Worm (Caenorhabditis elegans) whole organism, L4 larva: ENCODE data around the gene cyn-13.

Experiments
- F10B5.3 ChIP-seq: sonication (generic microtip); optimal IDR thresholded peaks from 2 replicates; lab custom pipeline; 2016; ENCODE audit warnings: mild to moderate bottlenecking, missing genetic modification characterization, missing compliant biosample characterization
- R02D3.7 ChIP-seq: fragments of 150-350 bp; sonication (generic microtip); optimal IDR thresholded peaks from 3 replicates; lab custom pipeline; 2014; ENCODE audit warnings: missing biosample characterization, missing genetic modification characterization
- Y5F2A.4 ChIP-seq: fragments of 200-800 bp; sonication (Bioruptor generic); optimal IDR thresholded peaks from 2 replicates; lab custom pipeline; 2018; ENCODE audit warnings: mild to moderate bottlenecking, missing genetic modification characterization, missing compliant biosample characterization
- ceh-20 ChIP-seq: fragments of 200-800 bp; sonication (Bioruptor generic); IDR thresholded peaks from 2 replicates; pipeline ENCODE4 v1.3.6; 2022; ENCODE audit warnings: missing genetic modification reagents, missing genetic modification characterization, missing compliant biosample characterization
- ceh-32 ChIP-seq: sonication (generic microtip); optimal IDR thresholded peaks from 2 replicates; lab custom pipeline; 2016; ENCODE audit warnings: mild to moderate bottlenecking, missing genetic modification characterization, missing compliant biosample characterization; ENCODE audit not compliant: poor library complexity
- ces-1 ChIP-seq: fragments of 150-350 bp; sonication (generic microtip); optimal IDR thresholded peaks from 4 replicates; lab custom pipeline; 2014; ENCODE audit warnings: missing biosample characterization, missing genetic modification reagents, missing genetic modification characterization
- cey-2 ChIP-seq: sonication (generic microtip); optimal IDR thresholded peaks from 3 replicates; lab custom pipeline; 2017; ENCODE audit warnings: missing genetic modification characterization, mild to moderate bottlenecking, missing compliant biosample characterization, antibody characterized with exemption, borderline replicate concordance; ENCODE audit not compliant: insufficient read depth
- ctbp-1 ChIP-seq: fragments of 200-800 bp; sonication (Bioruptor generic); IDR thresholded peaks from 2 replicates; pipeline ENCODE4 v1.3.6; 2022; ENCODE audit warnings: missing genetic modification reagents, missing genetic modification characterization, missing compliant biosample characterization
- daf-12 ChIP-seq: fragments of 150-350 bp; optimal IDR thresholded peaks from 2 replicates; lab custom pipeline; 2014; ENCODE audit warnings: missing biosample characterization, missing genetic modification reagents, missing genetic modification characterization
- daf-19 ChIP-seq: fragments of 200-800 bp; sonication (Bioruptor generic); conservative IDR thresholded peaks from 2 replicates; pipeline ENCODE4 v1.3.6; 2022; ENCODE audit warnings: missing genetic modification characterization, missing compliant biosample characterization
- daf-8 ChIP-seq: fragments of 200-800 bp; sonication (Bioruptor generic); IDR thresholded peaks from 2 replicates; pipeline ENCODE4 v1.3.6; 2022; ENCODE audit warnings: missing genetic modification characterization, missing compliant biosample characterization
- dmd-6 ChIP-seq: fragments of 200-800 bp; sonication (Bioruptor generic); IDR thresholded peaks from 2 replicates; pipeline ENCODE4 v1.3.6; 2022; ENCODE audit warnings: missing genetic modification reagents, missing genetic modification characterization, missing compliant biosample characterization
- dmd-8 ChIP-seq: fragments of 200-800 bp; sonication (Bioruptor generic); IDR thresholded peaks from 2 replicates; pipeline ENCODE4 v1.3.6; 2022; ENCODE audit warnings: missing genetic modification characterization, missing compliant biosample characterization
- dmd-9 ChIP-seq: fragments of 200-800 bp; sonication (Bioruptor generic); IDR thresholded peaks from 2 replicates; pipeline ENCODE4 v1.3.6; 2022; ENCODE audit warnings: missing genetic modification reagents, missing genetic modification characterization, missing compliant biosample characterization
- duxl-1 ChIP-seq: sonication (generic microtip); optimal IDR thresholded peaks from 2 replicates; lab custom pipeline; 2016; ENCODE audit warnings: mild to moderate bottlenecking, missing genetic modification characterization, moderate library complexity, missing compliant biosample characterization; ENCODE audit not compliant: poor library complexity
- mdt-29 ChIP-seq: fragments of 200-800 bp; sonication (Bioruptor generic); IDR thresholded peaks from 2 replicates; pipeline ENCODE4 v1.3.6; 2022; ENCODE audit warnings: missing genetic modification reagents, missing genetic modification characterization, missing compliant biosample characterization
- nhr-102 ChIP-seq: sonication (generic microtip); optimal IDR thresholded peaks from 2 replicates; lab custom pipeline; 2016; ENCODE audit warnings: mild to moderate bottlenecking, missing genetic modification characterization, moderate library complexity, missing compliant biosample characterization
- nhr-111 ChIP-seq: fragments of 200-800 bp; sonication (Bioruptor generic); optimal IDR thresholded peaks from 2 replicates; lab custom pipeline; 2018; ENCODE audit warnings: mild to moderate bottlenecking, missing genetic modification characterization, missing compliant biosample characterization
- nhr-77 ChIP-seq: fragments of 150-350 bp; optimal IDR thresholded peaks from 2 replicates; lab custom pipeline; 2014; ENCODE audit warnings: missing biosample characterization, missing genetic modification characterization
- pha-4 ChIP-seq, 2 experiments: fragments of 150-350 bp in 1 of 2; fragments of 200-800 bp in 1 of 2; sonication (Bioruptor generic) in 1 of 2; IDR thresholded peaks in 1 of 2; optimal IDR thresholded peaks in 1 of 2; 2 replicates each; pipeline versions ENCODE4 v1.3.6 to Lab custom; 2014 to 2022; ENCODE audit warnings: missing genetic modification characterization in 2 of 2, missing genetic modification reagents in 2 of 2, missing biosample characterization in 1 of 2, missing compliant biosample characterization in 1 of 2
- pqm-1 ChIP-seq: sonication (generic microtip); optimal IDR thresholded peaks from 2 replicates; lab custom pipeline; 2017; ENCODE audit warnings: missing biosample characterization, missing genetic modification characterization
- saeg-2 ChIP-seq: fragments of 200-800 bp; sonication (Bioruptor generic); IDR thresholded peaks from 2 replicates; pipeline ENCODE4 v1.3.6; 2022; ENCODE audit warnings: missing genetic modification reagents, missing genetic modification characterization, missing compliant biosample characterization
- set-16 ChIP-seq: fragments of 200-800 bp; sonication (Bioruptor generic); IDR thresholded peaks from 2 replicates; pipeline ENCODE4 v1.3.6; 2022; ENCODE audit warnings: missing genetic modification reagents, missing genetic modification characterization, missing compliant biosample characterization
- snpc-4 ChIP-seq: fragments of 150-350 bp; optimal IDR thresholded peaks from 2 replicates; lab custom pipeline; 2014; ENCODE audit warnings: missing biosample characterization, missing genetic modification characterization
- spr-1 ChIP-seq: sonication (generic microtip); optimal IDR thresholded peaks from 2 replicates; lab custom pipeline; 2016; ENCODE audit warnings: mild to moderate bottlenecking, missing genetic modification characterization, missing compliant biosample characterization
- tag-97 ChIP-seq: fragments of 200-800 bp; sonication (Bioruptor generic); IDR thresholded peaks from 2 replicates; pipeline ENCODE4 v1.3.6; 2022; ENCODE audit warnings: missing genetic modification characterization, missing compliant biosample characterization
- unc-62 ChIP-seq, 3 experiments: fragments of 150-350 bp in 1 of 3; sonication (generic microtip); optimal IDR thresholded peaks in 2 of 3; peaks in 1 of 3; 1 replicate in 1 of 3; 2 replicates in 2 of 3; lab custom pipeline; 2014 to 2017; ENCODE audit warnings: missing biosample characterization in 3 of 3, missing genetic modification characterization in 3 of 3, missing genetic modification reagents in 3 of 3, missing genotype in 1 of 3
- zfp-2 ChIP-seq: sonication (generic microtip); optimal IDR thresholded peaks from 2 replicates; lab custom pipeline; 2016; ENCODE audit warnings: mild to moderate bottlenecking, missing genetic modification characterization, missing compliant biosample characterization
- zfp-3 ChIP-seq: fragments of 200-800 bp; sonication (Bioruptor generic); conservative IDR thresholded peaks from 2 replicates; pipeline ENCODE4 v1.3.6; 2022; ENCODE audit warnings: missing genetic modification reagents, missing genetic modification characterization, missing compliant biosample characterization
- zip-2 ChIP-seq: fragments of 150-350 bp; optimal IDR thresholded peaks from 2 replicates; lab custom pipeline; 2014; ENCODE audit warnings: missing biosample characterization, missing genetic modification characterization
- ztf-11 ChIP-seq: fragments of 150-350 bp; optimal IDR thresholded peaks from 2 replicates; lab custom pipeline; 2014; ENCODE audit warnings: missing biosample characterization, missing genetic modification characterization

Gene cyn-13

ce11 chrIV:17118585-17118984 is 2.1 kb upstream of the cyn-13 start, which contains the start of gene uaf-2 (continued):
- no peak for TF ChIP-seq dmd-9 (GFP tag; lab: Robert Waterston, UW)
- TF ChIP-seq nhr-111 (GFP tag; lab: Kevin White, UChicago): no peak

ce11 chrIV:17116821-17117220 is 364 bp upstream of the cyn-13 start:
- TF ChIP-seq mdt-29 (GFP tag; lab: Robert Waterston, UW) (0 out of 2 replicates have a peak, but pooled peaks have one; percentile 1), set-16 (GFP tag; lab: Robert Waterston, UW) (peak; percentile 98), R02D3.7 (tag; lab: Kevin White, UChicago) (no peak)
- TF ChIP-seq, all 104 proteins: peak for 2

ce11 chrIV:17111813-17112212 is 4.6 kb downstream of the cyn-13 start, which contains the start of gene Y116A8C.33:
Y116A8C.33 (plus strand) TSS chrIV:17112113.
- no peak for TF ChIP-seq snpc-4 (tag; lab: Kevin White, UChicago)
- TF ChIP-seq nhr-77: no peak
- TF ChIP-seq zip-2: no peak
- no peak for TF ChIP-seq ctbp-1 (GFP tag; lab: Robert Waterston, UW)
- no peak for TF ChIP-seq ceh-20 (GFP tag; lab: Robert Waterston, UW)
- no peak for TF ChIP-seq pha-4 (GFP tag; IDR thresholded peaks at IDR 0.05; lab: Robert Waterston, UW)
- no peak for TF ChIP-seq pha-4 (tag; optimal IDR thresholded peaks at IDR 0.05; lab: Kevin White, UChicago)
- TF ChIP-seq set-16 (GFP tag; lab: Robert Waterston, UW): no peak
- no peak for TF ChIP-seq pqm-1 (tag; lab: Kevin White, UChicago)
- TF ChIP-seq F10B5.3 (tag; lab: Kevin White, UChicago): no peak
- TF ChIP-seq saeg-2: no peak
- no peak for TF ChIP-seq unc-62 (GFP tag; optimal IDR thresholded peaks at IDR 0.05 in 1 of 2; lab: Kevin White, UChicago)
- no peak for TF ChIP-seq unc-62 (tag; optimal IDR thresholded peaks at IDR 0.05; lab: Kevin White, UChicago)
- no peak for TF ChIP-seq zfp-2
- no peak for TF ChIP-seq ceh-32 (tag; lab: Kevin White, UChicago)
- TF ChIP-seq spr-1: no peak
- no peak for TF ChIP-seq zfp-3 (GFP tag; lab: Robert Waterston, UW)
- TF ChIP-seq Y5F2A.4 (GFP tag; lab: Kevin White, UChicago): no peak
- TF ChIP-seq, all 104 proteins: peak for 0

- TF ChIP-seq cey-2 (tag; lab: Kevin White, UChicago) (no peak), tag-97 (no peak), ztf-11 (tag; lab: Kevin White, UChicago) (no peak), dmd-6 (no peak), ctbp-1 (GFP tag; lab: Robert Waterston, UW) (no peak)
- TF ChIP-seq, all 104 proteins: peak for 0
Measured at ce11 chrIV:17110882-17111281, 5.6 kb downstream of the cyn-13 start, which contains the start of gene sfa-1. sfa-1 (minus strand) TSS chrIV:17110982.

- TF ChIP-seq ceh-32 (tag; lab: Kevin White, UChicago) (no peak), daf-12 (tag; lab: Kevin White, UChicago) (no peak), set-16 (GFP tag; lab: Robert Waterston, UW) (no peak), tag-97 (no peak), ces-1 (GFP tag; lab: Kevin White, UChicago) (no peak), daf-19 (GFP tag; lab: Robert Waterston, UW) (no peak), cey-2 (tag; lab: Kevin White, UChicago) (no peak), daf-8 (GFP tag; lab: Robert Waterston, UW) (no peak), pqm-1 (tag; lab: Kevin White, UChicago) (no peak), dmd-8 (GFP tag; lab: Robert Waterston, UW) (no peak), nhr-102 (tag; lab: Kevin White, UChicago) (no peak), duxl-1 (tag; lab: Kevin White, UChicago) (no peak), ztf-11 (tag; lab: Kevin White, UChicago) (no peak)
Measured at ce11 chrIV:17109436-17109835, 7.0 kb downstream of the cyn-13 start.
